Fruit fly (Drosophila melanogaster) whole organism, embryonic: ENCODE results near the gene Syt4.

ENCODE experiments used
- ATbp ChIP-seq: fragments of 200-800 bp; sonication (Bioruptor generic); optimal IDR thresholded peaks from 2 replicates; lab custom pipeline; 2017; ENCODE audit warnings: missing biosample characterization, mild to moderate bottlenecking, missing genetic modification characterization, missing genetic modification reagents
- CG10366 ChIP-seq: fragments of 200-800 bp; sonication (Bioruptor generic); IDR thresholded peaks from 2 replicates; pipeline ENCODE4 v1.3.6; 2022; ENCODE audit warnings: missing biosample characterization, missing genetic modification characterization
- CG11504 ChIP-seq: fragments of 200-800 bp; sonication (Bioruptor generic); optimal IDR thresholded peaks from 3 replicates; lab custom pipeline; 2019; ENCODE audit warnings: missing biosample characterization, mild to moderate bottlenecking, missing genetic modification characterization, moderate library complexity
- CG12769 ChIP-seq: fragments of 200-800 bp; sonication (Bioruptor generic); optimal IDR thresholded peaks from 2 replicates; lab custom pipeline; 2019; ENCODE audit warnings: missing biosample characterization, mild to moderate bottlenecking, missing genetic modification characterization, moderate library complexity
- CG13287 ChIP-seq: fragments of 200-800 bp; sonication (Bioruptor generic); IDR thresholded peaks from 2 replicates; pipeline ENCODE4 v1.3.6; 2022; ENCODE audit warnings: missing biosample characterization, missing genetic modification characterization; ENCODE audit not compliant: partially characterized antibody
- CG14050 ChIP-seq: fragments of 200-800 bp; sonication (Bioruptor generic); IDR thresholded peaks from 3 replicates; pipeline ENCODE4 v1.3.6; 2022; ENCODE audit warnings: missing biosample characterization, missing genetic modification characterization
- CG17328 ChIP-seq: fragments of 200-800 bp; sonication (Bioruptor generic); IDR thresholded peaks from 2 replicates; pipeline ENCODE4 v1.3.6; 2022; ENCODE audit warnings: missing biosample characterization, missing genetic modification characterization
- CG17385 ChIP-seq: fragments of 200-800 bp; sonication (Bioruptor generic); optimal IDR thresholded peaks from 3 replicates; lab custom pipeline; 2018; ENCODE audit warnings: missing biosample characterization, mild to moderate bottlenecking, missing genetic modification characterization
- CG2116 ChIP-seq: fragments of 200-800 bp; sonication (Bioruptor generic); optimal IDR thresholded peaks from 3 replicates; lab custom pipeline; 2018; ENCODE audit warnings: missing biosample characterization, mild to moderate bottlenecking, missing genetic modification characterization
- CG2889 ChIP-seq: fragments of 200-800 bp; sonication (Bioruptor generic); IDR thresholded peaks from 3 replicates; pipeline ENCODE4 v1.3.6; 2022; ENCODE audit warnings: missing biosample characterization, missing genetic modification characterization
- CG31365 ChIP-seq: fragments of 200-800 bp; sonication (Bioruptor generic); optimal IDR thresholded peaks from 2 replicates; lab custom pipeline; 2018; ENCODE audit warnings: missing biosample characterization, mild to moderate bottlenecking, missing genetic modification characterization
- CG32767 ChIP-seq: fragments of 200-800 bp; sonication (Bioruptor generic); IDR thresholded peaks from 2 replicates; pipeline ENCODE4 v1.3.6; 2022; ENCODE audit warnings: missing biosample characterization, missing genetic modification characterization
- CG3726 ChIP-seq: fragments of 200-800 bp; sonication (Bioruptor generic); IDR thresholded peaks from 3 replicates; pipeline ENCODE4, ENCODE4 v1.3.6; 2022; ENCODE audit warnings: missing biosample characterization, missing genetic modification characterization
- CG5245 ChIP-seq: fragments of 200-800 bp; sonication (Bioruptor generic); optimal IDR thresholded peaks from 3 replicates; lab custom pipeline; 2016; ENCODE audit warnings: missing biosample characterization, missing genetic modification characterization
- CG6254 ChIP-seq: fragments of 200-800 bp; sonication (Bioruptor generic); optimal IDR thresholded peaks from 3 replicates; lab custom pipeline; 2017; ENCODE audit warnings: mild to moderate bottlenecking, missing biosample characterization, missing genetic modification reagents, missing genetic modification characterization
- CG7963 ChIP-seq: fragments of 200-800 bp; sonication (Bioruptor generic); IDR thresholded peaks from 3 replicates; pipeline ENCODE4 v1.3.6; 2022; ENCODE audit warnings: missing biosample characterization, missing genetic modification characterization; ENCODE audit not compliant: partially characterized antibody
- CG8290 ChIP-seq, 3 experiments: fragments of 200-800 bp; sonication (Bioruptor generic); optimal IDR thresholded peaks; 2 replicates each; lab custom pipeline; 2016 to 2019; ENCODE audit warnings: missing biosample characterization in 3 of 3, missing genetic modification characterization in 3 of 3, mild to moderate bottlenecking in 2 of 3, moderate library complexity in 1 of 3
- CG8388 ChIP-seq: fragments of 200-800 bp; sonication (Bioruptor generic); optimal IDR thresholded peaks from 2 replicates; lab custom pipeline; 2019; ENCODE audit warnings: missing biosample characterization, mild to moderate bottlenecking, missing genetic modification characterization, moderate library complexity
- CG9932 ChIP-seq: fragments of 200-800 bp; sonication (Bioruptor generic); IDR thresholded peaks from 2 replicates; pipeline ENCODE4 v1.3.6; 2022; ENCODE audit warnings: missing biosample characterization, missing genetic modification characterization
- Deaf1 ChIP-seq: fragments of 200-800 bp; optimal IDR thresholded peaks from 3 replicates; lab custom pipeline; 2019; ENCODE audit warnings: missing biosample characterization, mild to moderate bottlenecking, missing genetic modification characterization, moderate library complexity
- Dfd ChIP-seq, 2 experiments: fragments of >200 bp; optimal IDR thresholded peaks; 2 replicates each; lab custom pipeline; 2017; ENCODE audit warnings: missing biosample characterization in 2 of 2, missing genetic modification characterization in 2 of 2
- E2f1 ChIP-seq: fragments of 200-800 bp; sonication (Bioruptor generic); IDR thresholded peaks from 2 replicates; pipeline ENCODE4 v1.3.6; 2022; ENCODE audit warnings: missing biosample characterization, missing genetic modification characterization
- E2f2 ChIP-seq: fragments of 200-800 bp; sonication (Bioruptor generic); IDR thresholded peaks from 2 replicates; pipeline ENCODE4 v1.3.6; 2022; ENCODE audit warnings: missing biosample characterization, missing genetic modification characterization
- ERR ChIP-seq: fragments of 200-800 bp; sonication (Bioruptor generic); optimal IDR thresholded peaks from 2 replicates; lab custom pipeline; 2016; ENCODE audit warnings: missing biosample characterization, missing genetic modification characterization
- GATAe ChIP-seq: fragments of 200-800 bp; sonication (Bioruptor generic); conservative IDR thresholded peaks from 2 replicates; pipeline ENCODE4 v1.3.6; 2022; ENCODE audit warnings: missing biosample characterization, missing genetic modification characterization
- Gug ChIP-seq: fragments of 200-800 bp; sonication (Bioruptor generic); IDR thresholded peaks from 4 replicates; pipeline ENCODE4 v1.3.6; 2022; ENCODE audit warnings: missing biosample characterization, missing genetic modification characterization
- HmgZ ChIP-seq: fragments of 200-800 bp; sonication (Bioruptor generic); optimal IDR thresholded peaks from 2 replicates; lab custom pipeline; 2018; ENCODE audit warnings: missing biosample characterization, mild to moderate bottlenecking, missing genetic modification characterization
- Hmx ChIP-seq: fragments of 200-800 bp; sonication (Bioruptor generic); optimal IDR thresholded peaks from 2 replicates; lab custom pipeline; 2016; ENCODE audit warnings: missing biosample characterization, missing genetic modification characterization
- Lhr ChIP-seq: fragments of 200-800 bp; sonication (Bioruptor generic); optimal IDR thresholded peaks from 3 replicates; lab custom pipeline; 2017; ENCODE audit warnings: mild to moderate bottlenecking, missing biosample characterization, missing genetic modification reagents, missing genetic modification characterization
- Mes4 ChIP-seq: fragments of 200-800 bp; sonication (Bioruptor generic); optimal IDR thresholded peaks from 2 replicates; lab custom pipeline; 2016; ENCODE audit warnings: missing biosample characterization, missing genetic modification characterization
- Ravus ChIP-seq: fragments of 200-800 bp; sonication (Bioruptor generic); IDR thresholded peaks from 2 replicates; pipeline ENCODE4 v1.3.6; 2022; ENCODE audit warnings: missing biosample characterization, missing genetic modification characterization
- Rx ChIP-seq: fragments of 200-800 bp; sonication (Bioruptor generic); IDR thresholded peaks from 2 replicates; pipeline ENCODE4 v1.3.6; 2022; ENCODE audit warnings: missing biosample characterization, missing genetic modification characterization
- Sry-β ChIP-seq: fragments of 200-800 bp; sonication (Bioruptor generic); optimal IDR thresholded peaks from 2 replicates; lab custom pipeline; 2018; ENCODE audit warnings: missing biosample characterization, mild to moderate bottlenecking, missing genetic modification characterization, moderate library complexity
- ap ChIP-seq: fragments of 200-800 bp; sonication (Bioruptor generic); IDR thresholded peaks from 2 replicates; pipeline ENCODE4 v1.3.6; 2022; ENCODE audit warnings: missing biosample characterization, missing genetic modification characterization
- bbx ChIP-seq: fragments of 200-800 bp; sonication (Bioruptor generic); IDR thresholded peaks from 2 replicates; pipeline ENCODE4 v1.3.6; 2022; ENCODE audit warnings: missing biosample characterization, missing genetic modification characterization; ENCODE audit not compliant: partially characterized antibody
- dmrt99B ChIP-seq: fragments of 200-800 bp; sonication (Bioruptor generic); optimal IDR thresholded peaks from 2 replicates; lab custom pipeline; 2018; ENCODE audit warnings: missing biosample characterization, mild to moderate bottlenecking, missing genetic modification characterization, moderate library complexity
- exex ChIP-seq: fragments of 200-800 bp; sonication (Bioruptor generic); optimal IDR thresholded peaks from 4 replicates; lab custom pipeline; 2018; ENCODE audit warnings: missing biosample characterization, mild to moderate bottlenecking, missing genetic modification characterization, moderate library complexity
- fru ChIP-seq: fragments of >200 bp; optimal IDR thresholded peaks from 2 replicates; lab custom pipeline; 2017
- jumu ChIP-seq: fragments of 200-800 bp; sonication (Bioruptor generic); optimal IDR thresholded peaks from 3 replicates; lab custom pipeline; 2016; ENCODE audit warnings: missing biosample characterization, missing genetic modification characterization
- kni ChIP-seq: fragments of 200-800 bp; sonication (Bioruptor generic); optimal IDR thresholded peaks from 3 replicates; lab custom pipeline; 2017; ENCODE audit warnings: mild to moderate bottlenecking, missing biosample characterization, missing genetic modification reagents, missing genetic modification characterization
- psq ChIP-seq: fragments of 200-800 bp; sonication (Bioruptor generic); optimal IDR thresholded peaks from 2 replicates; lab custom pipeline; 2017; ENCODE audit warnings: missing biosample characterization, missing genetic modification characterization
- pum ChIP-seq: fragments of 200-800 bp; sonication (Bioruptor generic); optimal IDR thresholded peaks from 2 replicates; lab custom pipeline; 2016; ENCODE audit warnings: missing biosample characterization, missing genetic modification characterization
- shn ChIP-seq: fragments of 200-800 bp; sonication (Bioruptor generic); optimal IDR thresholded peaks from 3 replicates; lab custom pipeline; 2016; ENCODE audit warnings: missing biosample characterization, missing genetic modification characterization
- slp2 ChIP-seq: fragments of 200-800 bp; sonication (Bioruptor generic); optimal IDR thresholded peaks from 2 replicates; lab custom pipeline; 2016; ENCODE audit warnings: missing biosample characterization, missing genetic modification characterization
- ssp ChIP-seq: fragments of 200-800 bp; sonication (Bioruptor generic); IDR thresholded peaks from 2 replicates; pipeline ENCODE4 v1.3.6; 2022; ENCODE audit warnings: missing biosample characterization, missing genetic modification characterization
- sug ChIP-seq: fragments of 200-800 bp; optimal IDR thresholded peaks from 2 replicates; lab custom pipeline; 2019; ENCODE audit warnings: missing biosample characterization, mild to moderate bottlenecking, missing genetic modification characterization, moderate library complexity
- tio ChIP-seq: fragments of 200-800 bp; sonication (Bioruptor generic); optimal IDR thresholded peaks from 2 replicates; lab custom pipeline; 2017; ENCODE audit warnings: missing biosample characterization, missing genetic modification characterization, inconsistent platforms
- trem ChIP-seq: fragments of 200-800 bp; optimal IDR thresholded peaks from 3 replicates; lab custom pipeline; 2019; ENCODE audit warnings: missing biosample characterization, mild to moderate bottlenecking, missing genetic modification characterization, moderate library complexity
- ttk ChIP-seq: fragments of 200-800 bp; sonication (Bioruptor generic); IDR thresholded peaks from 2 replicates; pipeline ENCODE4 v2.1.2; 2022; ENCODE audit warnings: missing biosample characterization, missing genetic modification characterization
- wdn ChIP-seq: fragments of 200-800 bp; sonication (Bioruptor generic); IDR thresholded peaks from 2 replicates; pipeline ENCODE4 v1.3.6; 2022; ENCODE audit warnings: missing biosample characterization, missing genetic modification characterization
- zen ChIP-seq: fragments of 200-800 bp; sonication (Bioruptor generic); optimal IDR thresholded peaks from 3 replicates; lab custom pipeline; 2018; ENCODE audit warnings: missing biosample characterization, mild to moderate bottlenecking, missing genetic modification characterization, moderate library complexity

The Syt4 gene

dm6 chr3R:7249460-7249859, 16.4 kb upstream of the Syt4 start, which contains the start of the genes CG1227 and Dtwd2 (continued):
- TF ChIP-seq wdn (GFP tag; lab: Robert Waterston, UW) = peak; percentile 83
- no peak for TF ChIP-seq psq (GFP tag; lab: Kevin White, UChicago)
- TF ChIP-seq ERR (GFP tag; lab: Kevin White, UChicago) = peak; percentile 22
- peak; percentile 89 for TF ChIP-seq CG2889 (GFP tag; lab: Robert Waterston, UW)
- TF ChIP-seq ttk (GFP tag; lab: Robert Waterston, UW) = peak; percentile 91
- no peak for TF ChIP-seq jumu (GFP tag; lab: Kevin White, UChicago)
- TF ChIP-seq CG5245 (GFP tag; lab: Kevin White, UChicago) = peak; percentile 36
- peak; percentile 73 for TF ChIP-seq tio (GFP tag; lab: Kevin White, UChicago)
- TF ChIP-seq E2f1 (GFP tag; lab: Robert Waterston, UW) = peak; percentile 90
- TF ChIP-seq exex = peak; percentile 74
- 0 out of 2 replicates have a peak, but pooled peaks have one; percentile 27 for TF ChIP-seq bbx (GFP tag; lab: Robert Waterston, UW)
- peak; percentile 64 for TF ChIP-seq GATAe
- TF ChIP-seq Lhr (GFP tag; lab: Kevin White, UChicago) = peak; percentile 61
- no peak for TF ChIP-seq Gug (GFP tag; lab: Robert Waterston, UW)
- peak; percentile 91 for TF ChIP-seq CG10366 (GFP tag; lab: Robert Waterston, UW)
- no peak for TF ChIP-seq fru (lab: Kevin White, UChicago)
- peak; percentile 36 for TF ChIP-seq slp2 (GFP tag; lab: Kevin White, UChicago)
- peak; percentile 31 for TF ChIP-seq CG31365 (tag; lab: Kevin White, UChicago)
- TF ChIP-seq E2f2 (GFP tag; lab: Robert Waterston, UW) = peak; percentile 75
- TF ChIP-seq CG3726 (GFP tag; lab: Robert Waterston, UW) = peak; percentile 71; the same call in 2 of the 3 replicates
- peak; percentile 21 for TF ChIP-seq pum
- peak; percentile 92 for TF ChIP-seq CG17328 (GFP tag; lab: Robert Waterston, UW)
- TF ChIP-seq Hmx = peak; percentile 68
- TF ChIP-seq CG17385 (GFP tag; lab: Kevin White, UChicago) = peak; percentile 88
- peak; percentile 92 for TF ChIP-seq CG32767 (GFP tag; lab: Robert Waterston, UW)
- TF ChIP-seq CG12769 (tag; lab: Kevin White, UChicago) = no peak
- TF ChIP-seq CG9932 = peak; percentile 89
- TF ChIP-seq sug (tag; lab: Kevin White, UChicago) = peak; percentile 94
- no peak for TF ChIP-seq Dfd (GFP tag; optimal IDR thresholded peaks at IDR 0.05; lab: Kevin White, UChicago)
- peak; percentile 94 for TF ChIP-seq CG8388 (GFP tag; lab: Kevin White, UChicago)
- peak; percentile 88 for TF ChIP-seq ap (GFP tag; lab: Robert Waterston, UW)
- TF ChIP-seq Deaf1 (tag; lab: Kevin White, UChicago) = no peak
- peak; percentile 83 for TF ChIP-seq ATbp
- no peak for TF ChIP-seq CG7963 (GFP tag; lab: Robert Waterston, UW)
- peak; percentile 69 for TF ChIP-seq CG2116 (GFP tag; lab: Kevin White, UChicago)
- no peak for TF ChIP-seq shn (GFP tag; lab: Kevin White, UChicago)
- TF ChIP-seq kni (GFP tag; lab: Kevin White, UChicago) = no peak
- no peak for TF ChIP-seq CG8290 (GFP tag; optimal IDR thresholded peaks at IDR 0.05; lab: Kevin White, UChicago)
- no peak for TF ChIP-seq CG8290 (tag; optimal IDR thresholded peaks at IDR 0.05; lab: Kevin White, UChicago)
- TF ChIP-seq trem = peak; percentile 90
- TF ChIP-seq CG13287 (GFP tag; lab: Robert Waterston, UW) = peak; percentile 45; the same call in 1 of the 2 replicates
- TF ChIP-seq Sry-β (GFP tag; lab: Kevin White, UChicago) = no peak
- TF ChIP-seq Rx (GFP tag; lab: Robert Waterston, UW) = peak; percentile 47; the same call in 1 of the 2 replicates
- peak; percentile 57 for TF ChIP-seq ssp
- TF ChIP-seq zen (tag; lab: Kevin White, UChicago) = peak; percentile 86
- TF ChIP-seq dmrt99B = peak; percentile 91
- TF ChIP-seq HmgZ (tag; lab: Kevin White, UChicago) = peak; percentile 96
- TF ChIP-seq CG6254 (GFP tag; lab: Kevin White, UChicago) = peak; percentile 54
- TF ChIP-seq CG11504 (tag; lab: Kevin White, UChicago) = peak; percentile 91
- peak; percentile 59 for TF ChIP-seq Ravus (GFP tag; lab: Robert Waterston, UW)
- peak; percentile 27 for TF ChIP-seq Mes4 (GFP tag; lab: Kevin White, UChicago)
- TF ChIP-seq CG14050 (GFP tag; lab: Robert Waterston, UW) = peak; percentile 88
